Worm (Caenorhabditis elegans) whole organism, L3 larva: Measurements from ENCODE around the gene ZK666.2.

Experiments
- ama-1 ChIP-seq: fragments of 150-350 bp; optimal IDR thresholded peaks from 2 replicates; lab custom pipeline; 2018
- snpc-4 ChIP-seq: fragments of 150-350 bp; optimal IDR thresholded peaks from 2 replicates; lab custom pipeline; 2014; ENCODE audit warnings: missing biosample characterization, missing genetic modification characterization

DNA sequence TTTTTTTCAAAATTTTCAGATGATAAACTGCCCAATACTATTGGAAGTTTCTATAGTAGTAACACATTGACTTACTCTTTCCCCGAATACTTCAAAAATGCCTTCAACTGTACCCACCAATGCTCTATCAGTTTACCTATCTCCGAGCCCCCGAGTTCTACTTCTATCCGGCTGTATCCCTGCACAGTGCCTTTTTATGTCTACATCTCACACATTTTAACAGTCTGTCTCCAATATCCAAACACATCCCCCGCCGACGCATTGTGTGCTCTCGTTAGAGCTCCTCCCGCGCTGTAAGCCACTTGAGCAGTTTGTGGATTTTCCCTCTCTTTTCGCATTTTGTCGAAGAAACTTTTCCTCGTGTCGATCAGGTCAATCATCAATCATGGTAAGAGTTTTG lies 5.1 kb downstream of the ZK666.2 start, which contains the start of gene tnc-2:
- TF ChIP-seq ama-1 (lab: Kevin White, UChicago) (no peak), snpc-4 (no peak)
